Fruit fly (Drosophila melanogaster) whole organism, embryonic: ENCODE data around the gene CG5225.

Experiments
- D ChIP-seq, 2 experiments: fragments of 200-800 bp in 1 of 2; fragments of >200 bp in 1 of 2; sonication (Bioruptor generic) in 1 of 2; optimal IDR thresholded peaks; 2 replicates in 1 of 2; 3 replicates in 1 of 2; lab custom pipeline; 2017; ENCODE audit warnings: mild to moderate bottlenecking in 1 of 2, missing biosample characterization in 1 of 2, missing genetic modification characterization in 1 of 2, missing genetic modification reagents in 1 of 2
- Doc2 ChIP-seq: fragments of 200-800 bp; sonication (Bioruptor generic); IDR thresholded peaks from 2 replicates; pipeline ENCODE4 v1.3.6; 2022; ENCODE audit warnings: missing biosample characterization, missing genetic modification characterization

dm6 chr3R:16991781-16992180 lies 36.7 kb upstream of the CG5225 start, which contains the start of gene EMC2B:
- TF ChIP-seq Doc2 (no peak), D (optimal IDR thresholded peaks at IDR 0.05; lab: Kevin White, UChicago) (no peak), D (GFP tag; optimal IDR thresholded peaks at IDR 0.05; lab: Kevin White, UChicago) (no peak)
